Fruit fly (Drosophila melanogaster): ENCODE data around the gene Saf-B.

The Saf-B gene

dm6 chr3R:24810844-24811625 is 6.2 kb upstream of the Saf-B start (continued):
- TF ChIP-seq dimm (GFP tag; IDR thresholded peaks at IDR 0.05) (peak; percentile 67), CoRest (tag; optimal IDR thresholded peaks at IDR 0.05) (peak; percentile 91), Eip74EF (GFP tag; optimal IDR thresholded peaks at IDR 0.05) (peak in 1 of 2 experiments; percentile 81), ewg (GFP tag; optimal IDR thresholded peaks at IDR 0.05) (peak; percentile 73), CG17361 (GFP tag; IDR thresholded peaks at IDR 0.05) (peak; percentile 85), CG9876 (GFP tag; optimal IDR thresholded peaks at IDR 0.05) (peak; percentile 50), B-H2 (GFP tag; optimal IDR thresholded peaks at IDR 0.05) (peak; percentile 80), Hmx (GFP tag; optimal IDR thresholded peaks at IDR 0.05) (peak; percentile 3), amos (GFP tag; IDR thresholded peaks at IDR 0.05; ENCODE audit: partially characterized antibody) (no peak), CG10565 (GFP tag; optimal IDR thresholded peaks at IDR 0.05) (peak; percentile 44), CG7987 (GFP tag; optimal IDR thresholded peaks at IDR 0.05) (peak; percentile 82), CG16863 (GFP tag; optimal IDR thresholded peaks at IDR 0.05) (peak; percentile 85), cato (GFP tag; optimal IDR thresholded peaks at IDR 0.05; ENCODE audit: borderline replicate concordance) (peak; percentile 65), aop (GFP tag; IDR thresholded peaks at IDR 0.05) (peak; percentile 79; the same call in 1 of the 2 replicates), insv (GFP tag; optimal IDR thresholded peaks at IDR 0.05) (no peak), chif (GFP tag; optimal IDR thresholded peaks at IDR 0.05) (peak; percentile 75 to 82), CG10274 (GFP tag; optimal IDR thresholded peaks at IDR 0.05) (peak; percentile 83), CG34422 (GFP tag; IDR thresholded peaks at IDR 0.05) (peak; percentile 91), CG3847 (GFP tag; IDR thresholded peaks at IDR 0.05) (peak; percentile 87), nerfin-1 (tag; optimal IDR thresholded peaks at IDR 0.05) (peak; percentile 77), Hr78 (GFP tag; optimal IDR thresholded peaks at IDR 0.05) (peak in 1 of 2 experiments; percentile 63), pnt (GFP tag; optimal IDR thresholded peaks at IDR 0.05) (peak; percentile 70), ranshi (GFP tag; IDR thresholded peaks at IDR 0.05) (peak; percentile 90), Six4 (GFP tag; optimal IDR thresholded peaks at IDR 0.05) (peak; percentile 75), CG1792 (GFP tag; optimal IDR thresholded peaks at IDR 0.05) (peak; percentile 81), CG5953 (GFP tag; IDR thresholded peaks at IDR 0.05) (peak; percentile 91), CG43689 (GFP tag; IDR thresholded peaks at IDR 0.05) (peak; percentile 81), Doc3 (GFP tag; IDR thresholded peaks at IDR 0.05; ENCODE audit: partially characterized antibody) (no peak), fd96Cb (tag; optimal IDR thresholded peaks at IDR 0.05) (peak; percentile 88), CG2120 (GFP tag; optimal IDR thresholded peaks at IDR 0.05) (peak; percentile 95), CG7928 (GFP tag; optimal IDR thresholded peaks at IDR 0.05) (peak; percentile 69), CG10462 (GFP tag; optimal IDR thresholded peaks at IDR 0.05) (peak; percentile 69), crp (GFP tag; optimal IDR thresholded peaks at IDR 0.05) (peak in 1 of 2 experiments; percentile 39), Jarid2 (GFP tag; optimal IDR thresholded peaks at IDR 0.05) (peak; percentile 75), sd (tag; optimal IDR thresholded peaks at IDR 0.05) (peak; percentile 84), CG6254 (GFP tag; optimal IDR thresholded peaks at IDR 0.05) (no peak), CG15073 (GFP tag; optimal IDR thresholded peaks at IDR 0.05) (peak; percentile 17), CG8944 (GFP tag; optimal IDR thresholded peaks at IDR 0.05) (peak; percentile 78), CG2202 (tag; optimal IDR thresholded peaks at IDR 0.05) (peak; percentile 54), ERR (GFP tag; optimal IDR thresholded peaks at IDR 0.05) (peak; percentile 86), CG6654 (GFP tag; optimal IDR thresholded peaks at IDR 0.05) (peak; percentile 64), CG15696 (tag; optimal IDR thresholded peaks at IDR 0.05) (peak; percentile 30), mirr (GFP tag; optimal IDR thresholded peaks at IDR 0.05) (peak; percentile 92), CG4360 (GFP tag; IDR thresholded peaks at IDR 0.05) (peak; percentile 49; the same call in 1 of the 2 replicates), CG4282 (GFP tag; optimal IDR thresholded peaks at IDR 0.05) (peak; percentile 57), CG11504 (tag; optimal IDR thresholded peaks at IDR 0.05) (peak; percentile 91), ssp (GFP tag; IDR thresholded peaks at IDR 0.05) (peak; percentile 70), esg (GFP tag; conservative IDR thresholded peaks at IDR 0.05) (peak; percentile 88)

All from whole organism, embryonic.